Fruit fly (Drosophila melanogaster): ENCODE measurements around the gene baz.

DNA sequence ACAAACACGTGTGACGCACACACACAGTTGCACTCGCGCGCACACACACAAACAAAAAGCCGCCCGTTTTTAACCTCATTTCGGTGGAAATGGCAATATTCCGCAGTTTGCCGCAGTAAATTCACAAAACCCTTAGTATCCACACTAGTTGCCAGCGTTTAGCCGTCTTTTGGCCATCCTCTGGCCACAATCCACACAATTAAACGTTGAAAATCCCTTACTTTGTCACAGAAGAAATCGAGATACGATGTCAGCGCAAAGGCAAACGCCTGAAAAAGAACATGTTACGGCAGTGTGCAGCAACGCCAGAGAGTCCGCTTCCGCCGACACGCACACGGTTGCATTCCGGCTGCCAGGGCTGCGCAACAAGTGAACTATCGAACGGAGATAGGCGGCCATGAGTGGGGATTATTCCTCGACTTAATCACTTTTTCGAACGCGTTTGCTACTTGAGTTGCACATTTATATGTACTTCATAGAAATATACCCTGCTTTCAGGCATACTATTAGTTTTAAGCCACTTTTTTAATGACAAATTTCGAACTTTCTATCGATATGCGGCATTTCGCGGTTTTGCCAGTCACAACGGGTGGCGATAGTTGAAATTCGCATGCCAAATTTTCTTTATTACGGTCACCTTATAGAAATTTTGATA, 11.7 kb upstream of the baz start, which contains the start of gene RpS5a:
- TF ChIP-seq CTCF (optimal IDR thresholded peaks at IDR 0.05) (no peak), CG8478 (optimal IDR thresholded peaks at IDR 0.05) (no peak)
